Fruit fly (Drosophila melanogaster): ENCODE measurements around the gene Rdh.

dm6 chr3L:3806330-3806729, 18.9 kb upstream of the Rdh start, which contains the start of the genes CG32264, ntc and IntS10:
- TF ChIP-seq Myc (optimal IDR thresholded peaks at IDR 0.05) (no peak), ttk (optimal IDR thresholded peaks at IDR 0.05) (no peak), insv (optimal IDR thresholded peaks at IDR 0.05) (no peak)
